Fruit fly (Drosophila melanogaster): ENCODE data around the gene mub.

dm6 chr3L:21882075-21882474, 37.5 kb downstream of the mub start:
- no peak for TF ChIP-seq Dif (GFP tag; optimal IDR thresholded peaks at IDR 0.05; ENCODE audit: partially characterized antibody)
- no peak for TF ChIP-seq ey (GFP tag; optimal IDR thresholded peaks at IDR 0.05)
- no peak for TF ChIP-seq psq (GFP tag; optimal IDR thresholded peaks at IDR 0.05)
- no peak for TF ChIP-seq rgr (GFP tag; optimal IDR thresholded peaks at IDR 0.05)
- no peak for TF ChIP-seq h (GFP tag; optimal IDR thresholded peaks at IDR 0.05)

Measured in whole organism, wandering third instar larva.